Fruit fly (Drosophila melanogaster): ENCODE data around the gene CG16734.

- TF ChIP-seq pan (optimal IDR thresholded peaks at IDR 0.05) = no peak
- no peak for TF ChIP-seq usp (GFP tag; optimal IDR thresholded peaks at IDR 0.05)
- TF ChIP-seq psq (optimal IDR thresholded peaks at IDR 0.05) = no peak
- no peak for TF ChIP-seq EcR (GFP tag; optimal IDR thresholded peaks at IDR 0.05)
Observed at dm6 chr3R:9260421-9260973, 5.6 kb downstream of the CG16734 start, which contains the start of gene ATP6AP2.

Measured in whole organism.